Worm (Caenorhabditis elegans) whole organism, L3 larva: ENCODE measurements around the gene T05C12.4.

Experiments used
- R02D3.7 ChIP-seq: fragments of 150-350 bp; optimal IDR thresholded peaks from 2 replicates; lab custom pipeline; 2014; ENCODE audit warnings: missing biosample characterization, missing genetic modification characterization
- ZK546.5 ChIP-seq: sonication (generic microtip); optimal IDR thresholded peaks from 2 replicates; lab custom pipeline; 2017; ENCODE audit warnings: missing biosample characterization, missing genetic modification characterization
- aly-2 ChIP-seq: fragments of 150-350 bp; optimal IDR thresholded peaks from 2 replicates; lab custom pipeline; 2014; ENCODE audit warnings: missing biosample characterization, missing genetic modification characterization
- ama-1 ChIP-seq: fragments of 150-350 bp; optimal IDR thresholded peaks from 2 replicates; lab custom pipeline; 2018
- ceh-9 ChIP-seq: sonication (generic microtip); optimal IDR thresholded peaks from 2 replicates; lab custom pipeline; 2018; ENCODE audit warnings: missing biosample characterization, missing genetic modification characterization
- daf-12 ChIP-seq: fragments of 150-350 bp; optimal IDR thresholded peaks from 2 replicates; lab custom pipeline; 2014; ENCODE audit warnings: missing biosample characterization, missing genetic modification reagents, missing genetic modification characterization
- egl-27 ChIP-seq: sonication (generic microtip); optimal IDR thresholded peaks from 4 replicates; lab custom pipeline; 2017; ENCODE audit warnings: missing biosample characterization, missing genetic modification reagents, missing genetic modification characterization
- egl-5 ChIP-seq: fragments of 150-350 bp; optimal IDR thresholded peaks from 2 replicates; lab custom pipeline; 2017; ENCODE audit warnings: missing biosample characterization, missing genetic modification reagents, missing genetic modification characterization, inconsistent platforms
- elt-1 ChIP-seq: fragments of 150-350 bp; optimal IDR thresholded peaks from 2 replicates; lab custom pipeline; 2014; ENCODE audit warnings: missing biosample characterization, missing genetic modification characterization
- fkh-10 ChIP-seq: sonication (generic microtip); optimal IDR thresholded peaks from 2 replicates; lab custom pipeline; 2017; ENCODE audit warnings: missing biosample characterization, missing genetic modification reagents, missing genetic modification characterization
- fkh-2 ChIP-seq: fragments of 150-350 bp; optimal IDR thresholded peaks from 2 replicates; lab custom pipeline; 2014; ENCODE audit warnings: missing biosample characterization, missing genetic modification reagents, missing genetic modification characterization
- fos-1 ChIP-seq: fragments of 150-350 bp; optimal IDR thresholded peaks from 2 replicates; lab custom pipeline; 2014; ENCODE audit warnings: missing biosample characterization, missing genetic modification characterization
- hmg-11 ChIP-seq: sonication (generic microtip); optimal IDR thresholded peaks from 2 replicates; lab custom pipeline; 2016; ENCODE audit warnings: missing genetic modification characterization, missing compliant biosample characterization
- jun-1 ChIP-seq: fragments of 150-350 bp; optimal IDR thresholded peaks from 2 replicates; lab custom pipeline; 2014; ENCODE audit warnings: missing biosample characterization, missing genetic modification reagents, missing genetic modification characterization
- lin-15B ChIP-seq: fragments of 150-350 bp; optimal IDR thresholded peaks from 2 replicates; lab custom pipeline; 2014; ENCODE audit warnings: missing biosample characterization, missing genetic modification characterization
- lin-39 ChIP-seq: fragments of 150-350 bp; optimal IDR thresholded peaks from 2 replicates; lab custom pipeline; 2018; ENCODE audit warnings: missing biosample characterization, missing genetic modification reagents, missing genetic modification characterization
- mdl-1 ChIP-seq: fragments of 150-350 bp; optimal IDR thresholded peaks from 2 replicates; lab custom pipeline; 2014; ENCODE audit warnings: missing biosample characterization, missing genetic modification characterization
- mml-1 ChIP-seq: fragments of 150-350 bp; sonication (generic microtip); optimal IDR thresholded peaks from 3 replicates; lab custom pipeline; 2014; ENCODE audit warnings: missing biosample characterization, missing genetic modification characterization
- nfya-1 ChIP-seq: sonication (generic microtip); optimal IDR thresholded peaks from 2 replicates; lab custom pipeline; 2017; ENCODE audit warnings: missing genetic modification characterization, mild to moderate bottlenecking, missing compliant biosample characterization, antibody characterized with exemption, moderate library complexity; ENCODE audit not compliant: insufficient read depth
- nhr-12 ChIP-seq: fragments of 150-350 bp; optimal IDR thresholded peaks from 2 replicates; lab custom pipeline; 2014; ENCODE audit warnings: missing biosample characterization, missing genetic modification characterization
- nhr-23 ChIP-seq: fragments of 150-350 bp; optimal IDR thresholded peaks from 2 replicates; lab custom pipeline; 2014; ENCODE audit warnings: missing biosample characterization, missing genetic modification reagents, missing genetic modification characterization
- nhr-25 ChIP-seq: sonication (generic microtip); optimal IDR thresholded peaks from 2 replicates; lab custom pipeline; 2017; ENCODE audit warnings: missing biosample characterization, missing genetic modification characterization
- nhr-28 ChIP-seq: fragments of 150-350 bp; optimal IDR thresholded peaks from 2 replicates; lab custom pipeline; 2014; ENCODE audit warnings: missing biosample characterization, missing genetic modification characterization
- nhr-43 ChIP-seq: sonication (generic microtip); optimal IDR thresholded peaks from 2 replicates; lab custom pipeline; 2016; ENCODE audit warnings: mild to moderate bottlenecking, missing genetic modification characterization, missing compliant biosample characterization; ENCODE audit not compliant: poor library complexity, severe bottlenecking
- pha-4 ChIP-seq: fragments of 150-350 bp; optimal IDR thresholded peaks from 2 replicates; lab custom pipeline; 2014; ENCODE audit warnings: missing biosample characterization, missing genetic modification reagents, missing genetic modification characterization
- pqm-1 ChIP-seq: fragments of 150-350 bp; optimal IDR thresholded peaks from 2 replicates; lab custom pipeline; 2017; ENCODE audit warnings: missing biosample characterization, missing genetic modification characterization, inconsistent platforms
- sea-2 ChIP-seq: fragments of 150-350 bp; sonication (generic microtip); optimal IDR thresholded peaks from 4 replicates; lab custom pipeline; 2014; ENCODE audit warnings: missing biosample characterization, missing genetic modification reagents, missing genetic modification characterization
- skn-1 ChIP-seq: fragments of 150-350 bp; optimal IDR thresholded peaks from 2 replicates; lab custom pipeline; 2014; ENCODE audit warnings: missing biosample characterization, missing genetic modification characterization
- snpc-4 ChIP-seq: fragments of 150-350 bp; optimal IDR thresholded peaks from 2 replicates; lab custom pipeline; 2014; ENCODE audit warnings: missing biosample characterization, missing genetic modification characterization
- tbx-2 ChIP-seq: sonication (generic microtip); optimal IDR thresholded peaks from 2 replicates; lab custom pipeline; 2016; ENCODE audit warnings: mild to moderate bottlenecking, missing genetic modification characterization, missing compliant biosample characterization
- unc-39 ChIP-seq: sonication (generic microtip); optimal IDR thresholded peaks from 4 replicates; lab custom pipeline; 2017; ENCODE audit warnings: missing biosample characterization, missing genetic modification characterization
- ztf-11 ChIP-seq: fragments of 150-350 bp; optimal IDR thresholded peaks from 2 replicates; lab custom pipeline; 2014; ENCODE audit warnings: missing biosample characterization, missing genetic modification characterization
- ztf-4 ChIP-seq: fragments of 150-350 bp; optimal IDR thresholded peaks from 2 replicates; lab custom pipeline; 2014; ENCODE audit warnings: missing biosample characterization, missing genetic modification characterization

Gene T05C12.4

DNA sequence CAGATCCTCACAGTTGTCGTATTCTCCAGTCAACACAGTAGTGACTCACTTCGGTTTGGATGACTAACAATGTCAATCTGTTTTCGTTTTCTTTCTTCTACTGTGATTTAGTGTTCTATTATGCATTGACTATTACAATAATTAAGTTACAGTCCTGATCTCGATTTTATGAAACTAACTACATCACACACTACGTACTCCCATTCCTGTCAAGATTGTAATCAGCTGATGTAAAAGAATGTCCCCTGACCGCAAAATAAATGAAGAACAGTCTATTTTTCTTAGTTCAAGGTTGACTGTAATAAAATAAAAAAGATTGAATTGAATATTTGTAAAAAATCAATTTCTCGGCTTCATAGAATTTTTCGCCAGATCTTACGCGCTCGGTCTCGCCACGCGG is 45.2 kb upstream of the T05C12.4 start:
- TF ChIP-seq elt-1, result peak; percentile 61
- no peak for TF ChIP-seq fkh-2
- no peak for TF ChIP-seq nfya-1 (tag; lab: Kevin White, UChicago)
- TF ChIP-seq sea-2, result no peak
- no peak for TF ChIP-seq ama-1 (lab: Kevin White, UChicago)
- TF ChIP-seq nhr-43, result no peak
- no peak for TF ChIP-seq unc-39
- TF ChIP-seq egl-27 (tag; lab: Kevin White, UChicago), result no peak
- TF ChIP-seq, all 47 proteins: peak for 1

DNA sequence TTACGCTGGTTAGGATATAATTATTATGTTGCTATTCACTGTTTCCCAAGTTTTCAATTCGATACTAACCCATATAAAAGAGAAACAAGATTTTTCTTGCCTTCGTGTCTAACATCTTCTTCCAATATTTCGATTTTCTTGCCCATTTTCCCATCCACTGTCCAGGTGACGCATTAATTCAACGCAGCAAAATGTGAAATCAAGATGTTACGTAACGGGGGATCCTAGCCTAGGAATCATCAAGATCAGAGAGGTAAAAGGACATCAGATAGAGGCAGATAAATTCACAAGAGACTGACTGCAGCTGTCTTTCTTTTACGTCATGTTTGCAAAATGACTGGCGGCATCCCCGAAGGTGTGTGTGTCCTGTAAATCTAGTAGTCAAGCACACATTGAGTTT is 44.4 kb upstream of the T05C12.4 start:
- TF ChIP-seq nhr-43 (peak; percentile 7), elt-1 (peak; percentile 44), lin-39 (tag; lab: Kevin White, UChicago) (no peak), nhr-23 (tag; lab: Kevin White, UChicago) (peak; percentile 54)

DNA sequence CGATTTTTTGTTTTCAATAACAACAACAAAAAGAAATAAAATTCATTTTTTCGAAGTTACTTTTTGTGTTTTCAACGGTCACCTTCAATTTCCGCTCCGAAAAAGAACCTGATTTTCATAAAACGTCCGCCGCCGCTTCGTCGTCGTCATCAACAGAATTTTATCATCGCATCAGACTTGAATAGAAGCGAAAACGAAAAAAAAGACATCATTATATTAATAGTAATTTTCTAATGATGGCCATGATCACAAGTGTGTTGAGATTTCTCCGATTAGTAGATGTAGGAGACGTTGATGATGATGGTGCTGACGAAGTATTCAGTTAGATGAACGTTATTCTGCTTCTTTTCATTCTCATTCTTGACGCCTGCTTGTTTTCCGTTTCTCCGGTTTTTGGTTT is 43.8 kb upstream of the T05C12.4 start:
- TF ChIP-seq nfya-1 (tag; lab: Kevin White, UChicago), result no peak
- TF ChIP-seq aly-2, result no peak
- TF ChIP-seq egl-5 (tag; lab: Kevin White, UChicago), result no peak
- TF ChIP-seq nhr-25, result no peak
- no peak for TF ChIP-seq ZK546.5 (tag; lab: Kevin White, UChicago)
- TF ChIP-seq lin-39 (tag; lab: Kevin White, UChicago), result no peak
- no peak for TF ChIP-seq ztf-4
- TF ChIP-seq tbx-2 (tag; lab: Kevin White, UChicago), result no peak
- no peak for TF ChIP-seq fkh-2
- TF ChIP-seq jun-1 (tag; lab: Kevin White, UChicago), result no peak
- TF ChIP-seq daf-12 (tag; lab: Kevin White, UChicago), result no peak
- no peak for TF ChIP-seq ceh-9 (tag; lab: Kevin White, UChicago)
- TF ChIP-seq fos-1 (tag; lab: Kevin White, UChicago), result no peak
- no peak for TF ChIP-seq fkh-10 (GFP tag; lab: Kevin White, UChicago)
- TF ChIP-seq R02D3.7 (tag; lab: Kevin White, UChicago), result no peak
- TF ChIP-seq nhr-28, result no peak
- no peak for TF ChIP-seq nhr-23 (tag; lab: Kevin White, UChicago)
- TF ChIP-seq mdl-1 (tag; lab: Kevin White, UChicago), result no peak
- no peak for TF ChIP-seq ama-1 (lab: Kevin White, UChicago)
- TF ChIP-seq skn-1 (tag; lab: Kevin White, UChicago), result no peak

DNA sequence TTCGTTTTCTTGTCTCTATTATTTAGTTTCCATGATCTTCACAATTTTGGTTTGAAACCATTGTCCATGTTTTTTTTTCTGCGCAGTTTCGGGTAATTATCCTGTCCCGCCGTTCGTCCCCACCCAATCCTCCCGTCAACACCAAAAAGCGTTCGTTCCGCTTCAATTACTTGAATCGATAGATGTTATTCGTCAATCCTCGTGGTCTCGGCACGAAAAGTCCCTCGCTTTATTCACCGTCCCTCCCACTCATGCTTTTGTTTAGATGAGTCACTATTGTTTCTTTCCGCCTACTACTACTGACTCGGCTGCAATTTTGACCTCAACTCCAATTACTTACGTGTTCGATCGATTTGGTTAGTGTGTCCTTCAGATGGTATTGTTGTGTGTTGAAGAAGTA is 43.2 kb upstream of the T05C12.4 start:
- peak; percentile 43 for TF ChIP-seq nhr-25
- TF ChIP-seq ztf-11, result no peak

- TF ChIP-seq ama-1 (lab: Kevin White, UChicago) (peak; percentile 31), nhr-25 (peak; percentile 88), hmg-11 (tag; lab: Kevin White, UChicago) (peak; percentile 50), nhr-12 (no peak), pha-4 (peak; percentile 4), nhr-23 (tag; lab: Kevin White, UChicago) (peak; percentile 40), snpc-4 (tag; lab: Kevin White, UChicago) (peak; percentile 8), mdl-1 (tag; lab: Kevin White, UChicago) (peak; percentile 15), nfya-1 (tag; lab: Kevin White, UChicago) (peak; percentile 1), lin-15B (tag; lab: Kevin White, UChicago) (no peak)
Observed at ce11 chrII:8222309-8223065, 42.3 kb upstream of the T05C12.4 start, which contains the start of gene dab-1. Gene dab-1 (plus strand): TSS chrII:8222386.

DNA sequence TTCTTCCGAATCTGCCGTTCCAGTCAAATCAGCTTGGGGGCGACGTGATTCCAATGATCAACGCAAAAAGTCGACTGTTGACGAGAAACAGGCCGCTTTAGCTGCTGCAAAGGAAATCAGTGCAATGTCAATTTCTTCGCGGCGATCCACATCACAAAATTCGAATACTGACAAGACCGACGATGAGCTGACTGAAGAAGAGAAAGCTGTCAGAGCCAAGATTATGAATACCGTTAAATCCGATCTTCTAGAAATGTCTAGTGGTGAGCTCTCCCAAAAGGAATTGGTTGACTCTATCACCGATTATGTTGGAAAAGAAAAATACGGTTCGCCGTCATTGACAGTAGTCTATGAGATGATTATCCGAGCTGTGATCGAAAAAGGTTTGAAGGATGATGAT is 40.1 kb upstream of the T05C12.4 start:
- TF ChIP-seq pqm-1 (tag; lab: Kevin White, UChicago) (no peak), lin-39 (tag; lab: Kevin White, UChicago) (no peak), aly-2 (no peak), mml-1 (tag; lab: Kevin White, UChicago) (no peak)
